Worm (Caenorhabditis elegans): ENCODE data around the gene ska-3.

ce11 chrIII:5707546-5707945 lies 28.7 kb upstream of the ska-3 start:
- TF ChIP-seq ztf-29 (GFP tag; IDR thresholded peaks at IDR 0.05) (no peak), T22C8.4 (GFP tag; IDR thresholded peaks at IDR 0.05) (no peak), ztf-23 (GFP tag; IDR thresholded peaks at IDR 0.05) (no peak), med-1 (GFP tag; optimal IDR thresholded peaks at IDR 0.05; ENCODE audit: insufficient read depth) (no peak), flt-1 (GFP tag; IDR thresholded peaks at IDR 0.05) (no peak)

All from whole organism, midembryonic.